Fruit fly (Drosophila melanogaster) ovary, adult (tissue): ENCODE results near the gene CG31792.

ENCODE experiments used
- CG17801 ChIP-seq: fragments of 200-800 bp; optimal IDR thresholded peaks from 2 replicates; lab custom pipeline; 2019; ENCODE audit warnings: missing biosample characterization, mild to moderate bottlenecking, missing genetic modification characterization, moderate library complexity; ENCODE audit not compliant: partially characterized antibody

Gene CG31792

DNA sequence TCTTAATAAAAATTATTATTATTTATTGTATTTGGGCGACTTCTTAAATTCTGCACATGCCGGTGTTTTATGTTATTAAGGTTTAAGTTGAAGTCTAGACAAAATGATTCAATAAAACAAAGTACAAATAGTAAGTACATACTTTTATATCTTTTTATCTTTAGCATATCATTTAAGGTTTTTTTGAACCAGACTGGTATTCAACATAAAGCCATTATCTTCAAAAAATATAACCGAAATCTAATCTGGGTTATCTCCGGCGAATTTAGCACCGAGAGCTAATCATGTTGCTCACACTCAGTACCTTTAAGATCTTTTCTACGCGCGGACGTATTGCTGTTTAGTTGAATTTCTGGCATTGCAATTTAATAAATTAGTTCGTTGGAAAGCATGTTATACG is at the start of gene CG31792:
TSS of gene CG31792 (plus strand) at position 301 of the 400 bp plus-strand sequence.
- no peak for TF ChIP-seq CG17801 (GFP tag; lab: Kevin White, UChicago)

DNA sequence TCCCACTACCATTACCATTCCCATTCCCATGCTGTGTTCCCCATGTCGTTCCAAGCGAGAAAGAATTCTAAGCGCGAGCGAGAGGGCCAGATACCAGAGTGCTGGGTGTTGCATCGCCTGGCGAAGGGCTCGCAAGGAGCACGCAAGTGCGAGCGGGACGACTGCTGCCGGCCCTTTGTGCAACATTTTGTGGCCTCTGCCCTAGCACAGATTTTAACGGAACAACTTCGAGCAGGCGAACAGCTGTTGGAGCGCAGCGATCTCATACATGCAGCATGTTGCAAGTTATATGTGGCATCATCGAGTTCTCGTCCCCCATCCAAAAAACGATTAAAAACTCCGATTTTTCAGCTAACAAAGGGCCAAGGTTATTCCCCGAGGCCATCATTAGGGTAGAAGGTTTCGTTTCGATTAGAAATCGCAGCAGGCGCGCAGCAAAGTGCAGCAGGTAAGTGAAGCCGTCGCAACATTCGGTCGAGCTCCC is 49.7 kb upstream of the CG31792 start:
- no peak for TF ChIP-seq CG17801 (GFP tag; lab: Kevin White, UChicago)

dm6 chr2L:18948065-18948723 is 49.1 kb upstream of the CG31792 start:
- no peak for TF ChIP-seq CG17801 (GFP tag; lab: Kevin White, UChicago)

dm6 chr2L:18948724-18949108 is 48.5 kb upstream of the CG31792 start, which contains the start of gene CG10428:
CG10428 (plus strand) TSS chr2L:18948884.
- no peak for TF ChIP-seq CG17801 (GFP tag; lab: Kevin White, UChicago)

dm6 chr2L:18951674-18952073 is 45.6 kb upstream of the CG31792 start, which contains the start of gene Nedd8:
Nedd8 (minus strand) TSS chr2L:18951837.
- TF ChIP-seq CG17801 (GFP tag; lab: Kevin White, UChicago) = peak; percentile 31

dm6 chr2L:18953512-18954254 is 43.6 kb upstream of the CG31792 start:
- no peak for TF ChIP-seq CG17801 (GFP tag; lab: Kevin White, UChicago)

dm6 chr2L:18954255-18954715 is 43.0 kb upstream of the CG31792 start, which contains the start of gene CG10621:
CG10621 (minus strand) TSS chr2L:18954431.
- TF ChIP-seq CG17801 (GFP tag; lab: Kevin White, UChicago) = no peak

DNA sequence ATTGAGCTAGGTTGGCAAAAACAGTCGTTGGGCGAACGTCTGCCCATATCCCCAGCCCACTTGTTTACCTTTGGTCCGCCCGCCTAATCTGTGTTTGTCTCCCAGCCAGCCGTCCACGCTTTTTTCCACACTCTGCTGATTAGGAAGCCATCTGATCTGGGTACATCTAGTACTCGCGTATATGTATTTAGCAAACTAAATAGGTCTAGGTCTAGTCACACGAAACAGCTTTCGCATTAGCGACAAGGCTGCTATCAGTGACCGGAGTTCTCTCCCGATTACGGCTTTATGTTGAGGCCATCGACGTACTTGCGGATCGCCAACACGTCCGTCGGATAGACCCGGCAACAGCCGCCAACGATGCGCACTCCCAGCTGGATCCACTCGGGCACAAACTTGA is 41.6 kb upstream of the CG31792 start:
- no peak for TF ChIP-seq CG17801 (GFP tag; lab: Kevin White, UChicago)

dm6 chr2L:18957142-18957674 is 40.0 kb upstream of the CG31792 start, which contains the start of gene Bhmt:
Bhmt (minus strand) TSS chr2L:18957311.
- peak; percentile 93 for TF ChIP-seq CG17801 (GFP tag; lab: Kevin White, UChicago)

dm6 chr2L:18965367-18966213 is 31.7 kb upstream of the CG31792 start:
- no peak for TF ChIP-seq CG17801 (GFP tag; lab: Kevin White, UChicago)

- peak; percentile 79 for TF ChIP-seq CG17801 (GFP tag; lab: Kevin White, UChicago)
These were observed 31.1 kb upstream of the CG31792 start for dm6 chr2L:18966214-18966556.

dm6 chr2L:18966844-18967243 is 30.4 kb upstream of the CG31792 start:
- peak; percentile 91 for TF ChIP-seq CG17801 (GFP tag; lab: Kevin White, UChicago)

DNA sequence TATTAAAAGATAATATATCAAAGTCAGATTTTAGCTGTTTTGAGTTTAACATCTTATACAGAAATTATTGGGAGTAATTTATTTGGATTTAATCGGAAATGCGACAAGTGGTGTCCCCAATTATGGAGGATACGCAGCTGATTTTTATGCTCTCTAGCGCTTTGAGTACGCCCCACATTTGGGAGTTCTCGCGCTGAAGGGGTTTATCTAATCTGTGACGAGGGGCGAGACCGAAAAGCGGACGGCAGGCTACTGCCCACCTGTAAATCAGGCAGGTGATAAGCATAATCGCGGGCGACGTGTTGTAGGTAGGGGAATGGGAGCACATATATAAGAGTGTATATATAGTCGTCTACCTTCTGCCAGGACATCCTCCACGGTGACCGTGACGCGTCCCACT is 29.4 kb upstream of the CG31792 start:
- no peak for TF ChIP-seq CG17801 (GFP tag; lab: Kevin White, UChicago)

- peak; percentile 46 for TF ChIP-seq CG17801 (GFP tag; lab: Kevin White, UChicago)
These were observed 28.7 kb upstream of the CG31792 start, which contains the start of the genes Nak and Tango6 for dm6 chr2L:18968370-18969105. Nak (minus strand) TSS chr2L:18968744. Tango6 (plus strand) TSS chr2L:18969028.
